Worm (Caenorhabditis elegans): ENCODE measurements around the gene Y94H6A.5.
"Not testable (repeated sequence)": the region's sequence is repeated elsewhere in the genome, so short reads cannot be mapped to it uniquely, and the experiment has no call there.

The Y94H6A.5 gene

ce11 chrIV:2674915-2675314, 28.9 kb downstream of the Y94H6A.5 start, which contains the start of gene gpx-4:
Gene gpx-4 (minus strand): TSS chrIV:2675015.
- not testable (repeated sequence) for TF ChIP-seq let-526 (GFP tag; IDR thresholded peaks at IDR 0.05); athp-1 (tag; optimal IDR thresholded peaks at IDR 0.05); F10E7.11 (tag; optimal IDR thresholded peaks at IDR 0.05)

- peak; percentile 19; the same call in 1 of the 2 replicates for TF ChIP-seq dox-1 (GFP tag; IDR thresholded peaks at IDR 0.05)
- peak; percentile 55; the same call in 1 of the 2 replicates for TF ChIP-seq hsf-1 (GFP tag; IDR thresholded peaks at IDR 0.05)
- peak; percentile 46 for TF ChIP-seq F33H1.4 (GFP tag; IDR thresholded peaks at IDR 0.05)
- TF ChIP-seq attf-3 (GFP tag; conservative IDR thresholded peaks at IDR 0.05): peak; percentile 77
- TF ChIP-seq madf-6 (GFP tag; IDR thresholded peaks at IDR 0.05): peak; percentile 71
- peak; percentile 89 for TF ChIP-seq ztf-18 (tag; optimal IDR thresholded peaks at IDR 0.05)
- 0 out of 2 replicates have a peak, but pooled peaks have one; percentile 22 for TF ChIP-seq ztf-28 (GFP tag; IDR thresholded peaks at IDR 0.05)
- TF ChIP-seq D2030.7 (GFP tag; IDR thresholded peaks at IDR 0.05): 0 out of 2 replicates have a peak, but pooled peaks have one; percentile 18
- TF ChIP-seq madf-8 (GFP tag; conservative IDR thresholded peaks at IDR 0.05): peak; percentile 63
- peak; percentile 35 for TF ChIP-seq xnd-1 (tag; optimal IDR thresholded peaks at IDR 0.05)
Observed at ce11 chrIV:2671361-2671760, 32.4 kb downstream of the Y94H6A.5 start.

DNA sequence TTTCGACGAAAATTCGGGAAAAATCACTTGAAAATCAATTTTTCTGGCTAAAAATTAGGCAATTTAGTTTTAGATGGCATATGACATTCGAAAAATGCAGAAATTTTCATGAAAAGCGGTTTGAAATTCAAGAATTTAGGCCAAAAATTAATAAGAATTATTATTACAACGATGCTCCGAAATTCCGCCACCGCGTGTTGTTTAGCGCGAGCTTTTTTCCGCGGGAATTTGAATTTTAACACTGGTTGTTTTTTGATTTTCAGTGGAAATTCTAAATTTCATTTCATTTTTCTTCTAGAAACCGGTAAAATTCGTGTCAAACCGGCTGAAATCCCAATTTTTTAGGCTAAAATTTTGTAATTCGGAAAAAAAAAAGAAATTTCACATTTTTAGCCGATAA, 33.1 kb downstream of the Y94H6A.5 start:
- TF ChIP-seq lin-54 (GFP tag; optimal IDR thresholded peaks at IDR 0.05) (peak; percentile 52), ztf-25 (GFP tag; IDR thresholded peaks at IDR 0.05) (no peak), ceh-79 (tag; optimal IDR thresholded peaks at IDR 0.05) (no peak), lin-35 (GFP tag; optimal IDR thresholded peaks at IDR 0.05) (peak in 1 of 3 experiments; percentile 40), efl-1 (GFP tag; optimal IDR thresholded peaks at IDR 0.05) (peak; percentile 6), attf-3 (GFP tag; conservative IDR thresholded peaks at IDR 0.05) (peak; percentile 93)

DNA sequence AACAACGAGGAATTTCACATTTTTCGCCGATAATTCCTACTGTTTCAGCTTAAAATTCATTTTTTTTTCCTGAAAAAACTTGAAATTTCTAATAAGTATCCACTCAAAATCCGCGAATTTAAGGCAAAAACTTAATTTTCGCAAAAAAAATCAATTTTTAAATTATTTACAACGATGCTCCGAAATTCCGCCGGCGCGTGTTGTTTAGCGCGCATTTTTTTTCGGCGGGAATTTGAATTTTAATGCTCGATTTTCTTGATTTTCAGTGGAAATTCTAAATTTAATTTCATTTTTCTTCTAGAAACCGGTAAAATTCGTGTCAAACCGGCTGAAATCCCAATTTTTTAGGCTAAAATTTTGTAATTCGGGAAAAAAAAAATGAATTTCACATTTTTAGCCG, 35.6 kb downstream of the Y94H6A.5 start:
- TF ChIP-seq attf-3 (GFP tag; conservative IDR thresholded peaks at IDR 0.05) (peak; percentile 87), madf-6 (GFP tag; IDR thresholded peaks at IDR 0.05) (0 out of 2 replicates have a peak, but pooled peaks have one; percentile 14), lin-54 (GFP tag; optimal IDR thresholded peaks at IDR 0.05) (peak; percentile 14)

DNA sequence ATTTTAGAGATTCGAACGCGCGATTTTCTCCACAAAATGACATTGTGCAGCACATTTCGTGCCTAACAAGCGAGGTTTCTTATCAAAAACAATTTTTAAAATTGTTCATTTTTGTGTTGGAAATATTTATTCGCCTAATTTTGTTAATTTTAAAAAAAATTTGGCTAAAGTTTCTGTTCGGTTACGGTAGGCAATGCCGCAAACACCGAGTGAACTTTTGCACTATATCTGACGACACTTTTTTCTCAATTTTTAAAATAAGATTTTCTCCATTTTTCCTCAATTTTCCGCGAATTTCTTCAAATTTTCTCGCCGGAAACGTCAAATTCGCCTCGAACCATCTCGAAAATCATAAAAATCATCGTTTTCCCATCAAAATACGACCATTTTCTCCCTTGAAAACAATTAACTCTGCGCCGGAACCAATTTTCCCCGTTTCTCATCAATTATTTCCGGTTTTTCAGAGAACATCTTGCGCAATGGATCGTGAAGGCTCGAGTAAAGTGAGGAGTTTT, 37.1 kb downstream of the Y94H6A.5 start, which contains the start of gene Y69A2AR.1:
Gene Y69A2AR.1, plus strand, starts transcription at position 465 of the 515 bp plus-strand sequence.
- TF ChIP-seq D2030.7 (GFP tag; IDR thresholded peaks at IDR 0.05) (0 out of 2 replicates have a peak, but pooled peaks have one; percentile 13), sea-2 (GFP tag; IDR thresholded peaks at IDR 0.05) (no peak), lsl-1 (GFP tag; optimal IDR thresholded peaks at IDR 0.05) (peak; percentile 44), F39B2.1 (GFP tag; IDR thresholded peaks at IDR 0.05) (no peak), hlh-12 (tag; optimal IDR thresholded peaks at IDR 0.05) (no peak), T26A5.8 (tag; optimal IDR thresholded peaks at IDR 0.05) (no peak), hrde-1 (tag; optimal IDR thresholded peaks at IDR 0.05; ENCODE audit: borderline replicate concordance) (no peak), die-1 (tag; optimal IDR thresholded peaks at IDR 0.05) (no peak), ztf-18 (tag; optimal IDR thresholded peaks at IDR 0.05) (no peak), unc-130 (GFP tag; optimal IDR thresholded peaks at IDR 0.05) (no peak), attf-3 (GFP tag; conservative IDR thresholded peaks at IDR 0.05) (0 out of 2 replicates have a peak, but pooled peaks have one; percentile 24), egl-44 (GFP tag; IDR thresholded peaks at IDR 0.05) (no peak), ets-4 (GFP tag; optimal IDR thresholded peaks at IDR 0.05) (no peak)

DNA sequence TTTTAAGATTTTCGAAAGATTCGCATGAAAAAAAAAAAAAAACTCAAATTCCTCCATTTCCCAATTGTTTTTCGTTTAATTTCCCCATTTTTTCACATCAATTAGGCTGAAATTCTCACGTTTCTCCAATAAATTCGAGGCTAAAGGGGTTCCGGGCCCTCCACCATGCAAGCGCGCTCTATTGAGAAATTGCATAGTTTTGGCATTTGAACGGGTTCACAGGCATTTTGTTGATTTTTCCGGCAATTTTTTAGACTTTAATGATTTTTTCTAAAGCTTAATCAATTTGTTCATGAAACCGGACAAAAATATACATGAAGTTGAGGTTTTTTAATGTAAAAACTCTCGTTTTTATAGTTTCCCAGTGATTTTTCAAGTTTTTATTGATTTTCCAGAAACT, 37.6 kb downstream of the Y94H6A.5 start:
- TF ChIP-seq mcd-1 (GFP tag; IDR thresholded peaks at IDR 0.05) (peak; percentile 79), egrh-3 (GFP tag; IDR thresholded peaks at IDR 0.05) (no peak), attf-3 (GFP tag; conservative IDR thresholded peaks at IDR 0.05) (peak; percentile 21; the same call in 1 of the 2 replicates)

Measured in whole organism, young adult.